Worm (Caenorhabditis elegans): Measurements from ENCODE around the gene F56F11.2.

DNA sequence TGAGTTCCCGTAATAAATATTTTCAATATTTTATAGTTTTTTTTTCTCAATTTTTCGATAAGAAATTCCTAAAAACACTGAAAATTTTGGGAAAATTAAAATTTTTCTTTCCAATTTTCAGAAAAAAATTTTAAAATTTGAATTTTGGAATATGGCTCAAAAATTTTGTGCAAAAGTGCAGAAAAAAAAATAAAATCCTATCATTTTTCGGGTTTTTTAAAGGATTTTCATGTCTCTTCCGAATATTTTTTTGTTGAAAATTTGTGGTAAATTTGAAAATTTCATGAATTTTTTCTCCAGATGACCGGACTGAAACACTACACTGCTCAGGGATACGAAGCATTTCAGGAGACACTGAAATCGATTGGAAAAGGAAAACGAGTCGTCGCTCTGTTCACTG, 47.7 kb upstream of the F56F11.2 start, which contains the start of gene txdc-17:
- TF ChIP-seq ceh-22 (tag; optimal IDR thresholded peaks at IDR 0.05) (no peak), ama-1 (optimal IDR thresholded peaks at IDR 0.05) (no peak), rnt-1 (tag; optimal IDR thresholded peaks at IDR 0.05) (no peak), nfya-1 (tag; optimal IDR thresholded peaks at IDR 0.05) (no peak), pqm-1 (tag; optimal IDR thresholded peaks at IDR 0.05) (no peak), pha-2 (tag; optimal IDR thresholded peaks at IDR 0.05) (no peak), ttx-3 (tag; optimal IDR thresholded peaks at IDR 0.05) (no peak), tbx-2 (tag; optimal IDR thresholded peaks at IDR 0.05) (no peak), ceh-45 (GFP tag; IDR thresholded peaks at IDR 0.05) (no peak), ceh-2 (tag; optimal IDR thresholded peaks at IDR 0.05) (no peak), F13H6.1 (tag; optimal IDR thresholded peaks at IDR 0.05) (no peak), K02D7.2 (tag; optimal IDR thresholded peaks at IDR 0.05) (no peak), fkh-10 (GFP tag; optimal IDR thresholded peaks at IDR 0.05) (no peak)
